Worm (Caenorhabditis elegans) whole organism, late embryonic: Measurements from ENCODE around the gene Y39D8A.1.

Experiments
- F13H6.1 ChIP-seq: sonication (generic microtip); optimal IDR thresholded peaks from 2 replicates; lab custom pipeline; 2016; ENCODE audit warnings: missing genetic modification characterization, missing compliant biosample characterization
- ceh-45 ChIP-seq: fragments of 200-800 bp; sonication (Bioruptor generic); IDR thresholded peaks from 2 replicates; pipeline ENCODE4 v1.3.6; 2022; ENCODE audit warnings: missing genetic modification reagents, missing genetic modification characterization, missing compliant biosample characterization
- elt-2 ChIP-seq: sonication (generic microtip); optimal IDR thresholded peaks from 2 replicates; lab custom pipeline; 2016; ENCODE audit warnings: missing genetic modification reagents, missing genetic modification characterization, missing compliant biosample characterization
- ets-4 ChIP-seq: sonication (generic microtip); optimal IDR thresholded peaks from 2 replicates; lab custom pipeline; 2016; ENCODE audit warnings: missing genetic modification characterization, missing compliant biosample characterization
- fkh-10 ChIP-seq: fragments of 150-350 bp; optimal IDR thresholded peaks from 2 replicates; lab custom pipeline; 2014; ENCODE audit warnings: missing biosample characterization, missing genetic modification reagents, missing genetic modification characterization
- lin-11 ChIP-seq: fragments of 200-800 bp; sonication (Bioruptor generic); optimal IDR thresholded peaks from 2 replicates; lab custom pipeline; 2018; ENCODE audit warnings: mild to moderate bottlenecking, missing genetic modification characterization, missing compliant biosample characterization
- nfya-1 ChIP-seq: sonication (generic microtip); optimal IDR thresholded peaks from 2 replicates; lab custom pipeline; 2017; ENCODE audit warnings: missing genetic modification characterization, mild to moderate bottlenecking, missing compliant biosample characterization, antibody characterized with exemption, moderate library complexity
- nhr-11 ChIP-seq: fragments of 150-350 bp; optimal IDR thresholded peaks from 2 replicates; lab custom pipeline; 2014; ENCODE audit warnings: missing biosample characterization, missing genetic modification characterization
- npax-4 ChIP-seq: sonication (generic microtip); optimal IDR thresholded peaks from 2 replicates; lab custom pipeline; 2016; ENCODE audit warnings: missing genetic modification characterization, missing compliant biosample characterization
- pat-9 ChIP-seq: fragments of 200-800 bp; sonication (Bioruptor generic); optimal IDR thresholded peaks from 2 replicates; lab custom pipeline; 2018; ENCODE audit warnings: mild to moderate bottlenecking, missing genetic modification characterization, moderate library complexity, missing compliant biosample characterization
- rnt-1 ChIP-seq: sonication (generic microtip); optimal IDR thresholded peaks from 2 replicates; lab custom pipeline; 2016; ENCODE audit warnings: missing genetic modification characterization, missing compliant biosample characterization
- sox-4 ChIP-seq: sonication (generic microtip); optimal IDR thresholded peaks from 2 replicates; lab custom pipeline; 2017; ENCODE audit warnings: mild to moderate bottlenecking, missing genetic modification characterization, inconsistent platforms, missing compliant biosample characterization
- unc-86 ChIP-seq: sonication (generic microtip); optimal IDR thresholded peaks from 2 replicates; lab custom pipeline; 2016; ENCODE audit warnings: missing genetic modification characterization, missing compliant biosample characterization
- zip-5 ChIP-seq: sonication (generic microtip); optimal IDR thresholded peaks from 2 replicates; lab custom pipeline; 2016; ENCODE audit warnings: missing genetic modification characterization, missing compliant biosample characterization

DNA sequence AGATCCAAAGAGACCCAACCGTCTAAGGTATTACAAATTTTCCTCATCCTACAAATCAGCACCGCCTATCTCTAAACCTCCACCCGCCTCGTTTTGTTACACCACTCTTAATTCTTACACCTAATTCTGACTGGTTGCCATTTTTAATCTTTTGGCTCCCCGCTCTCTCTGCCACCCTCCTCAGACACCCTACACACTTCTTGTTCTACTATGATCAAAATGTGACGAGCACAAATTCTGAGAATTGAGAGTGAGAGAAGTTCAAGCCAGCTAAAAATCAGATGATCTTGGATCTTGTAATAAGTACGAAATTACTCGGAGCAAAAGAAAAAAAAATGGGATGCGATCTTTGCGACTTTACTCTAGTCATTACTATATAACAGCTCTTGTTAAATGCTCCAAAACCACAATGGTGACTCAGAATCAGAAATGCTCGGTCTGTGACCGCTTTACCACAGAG is 14.3 kb upstream of the Y39D8A.1 start, which contains the start of gene nhr-252:
- TF ChIP-seq nhr-11 (no peak), ceh-45 (GFP tag; lab: Robert Waterston, UW) (no peak), nfya-1 (tag; lab: Kevin White, UChicago) (no peak), unc-86 (tag; lab: Kevin White, UChicago) (no peak), elt-2 (tag; lab: Kevin White, UChicago) (no peak), F13H6.1 (no peak), ets-4 (tag; lab: Kevin White, UChicago) (no peak), sox-4 (tag; lab: Kevin White, UChicago) (no peak), pat-9 (no peak), zip-5 (tag; lab: Kevin White, UChicago) (no peak), rnt-1 (tag; lab: Kevin White, UChicago) (no peak), lin-11 (no peak), fkh-10 (GFP tag; lab: Kevin White, UChicago) (no peak), npax-4 (tag; lab: Kevin White, UChicago) (no peak)
